Fruit fly (Drosophila melanogaster) whole organism, prepupa: ENCODE results near the gene CG7202.

Experiments
- CG10669 ChIP-seq: fragments of 200-800 bp; sonication (Bioruptor generic); optimal IDR thresholded peaks from 3 replicates; lab custom pipeline; 2018; ENCODE audit warnings: missing biosample characterization, mild to moderate bottlenecking, missing genetic modification characterization, moderate library complexity
- CG15336 ChIP-seq: fragments of 200-800 bp; sonication (Bioruptor generic); IDR thresholded peaks from 2 replicates; pipeline ENCODE4 v1.3.6; 2022; ENCODE audit warnings: missing biosample characterization, missing genetic modification characterization
- CG9139 ChIP-seq: fragments of 200-800 bp; sonication (Bioruptor generic); optimal IDR thresholded peaks from 3 replicates; lab custom pipeline; 2017; ENCODE audit warnings: missing biosample characterization, mild to moderate bottlenecking, missing genetic modification characterization
- Eip78C ChIP-seq: fragments of 200-800 bp; sonication (Bioruptor generic); peaks from one replicate; lab custom pipeline; 2016; ENCODE audit warnings: missing biosample characterization, missing genetic modification characterization
- Gug ChIP-seq: fragments of 200-800 bp; sonication (Bioruptor generic); IDR thresholded peaks from 2 replicates; pipeline ENCODE4 v1.3.6; 2022; ENCODE audit warnings: missing biosample characterization, missing genetic modification characterization
- cyc ChIP-seq: fragments of 200-800 bp; sonication (Bioruptor generic); optimal IDR thresholded peaks from 3 replicates; lab custom pipeline; 2016; ENCODE audit warnings: missing biosample characterization, missing genetic modification characterization

DNA sequence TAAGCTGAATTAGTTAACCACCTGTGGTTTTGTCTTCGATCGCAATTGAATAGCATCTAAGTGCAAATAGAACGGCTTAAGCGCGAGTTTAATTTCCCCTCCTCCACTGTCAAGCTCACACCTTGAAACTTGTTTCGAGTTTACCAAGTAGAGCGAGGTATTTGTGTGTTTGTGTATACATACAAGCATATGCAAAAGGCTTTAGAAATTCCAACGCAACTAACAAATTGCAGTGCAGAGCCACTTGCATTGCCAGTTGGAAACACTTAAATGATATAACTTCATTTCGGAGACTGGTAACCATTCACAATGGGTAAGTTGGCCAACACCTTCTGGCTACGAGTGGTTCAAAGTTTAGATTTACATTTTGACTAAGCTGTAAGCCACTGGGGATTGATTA is 15.4 kb upstream of the CG7202 start:
- TF ChIP-seq Eip78C (GFP tag; lab: Kevin White, UChicago) = no peak
- TF ChIP-seq cyc (GFP tag; lab: Kevin White, UChicago) = no peak
- TF ChIP-seq CG9139 (GFP tag; lab: Kevin White, UChicago) = no peak
- no peak for TF ChIP-seq CG15336 (GFP tag; lab: Robert Waterston, UW)
- TF ChIP-seq CG10669 = no peak
- no peak for TF ChIP-seq Gug (GFP tag; lab: Robert Waterston, UW)
